Worm (Caenorhabditis elegans): Measurements from ENCODE around the gene str-168.

str-168 gene

ce11 chrIV:4917774-4918173 is 21.0 kb upstream of the str-168 start, which contains the start of gene str-158:
Gene str-158 (plus strand): TSS chrIV:4918074.
- TF ChIP-seq Y22D7AL.16 (tag; optimal IDR thresholded peaks at IDR 0.05) = no peak

ce11 chrIV:4930045-4930444 is 8.7 kb upstream of the str-168 start, which contains the start of gene Y9C9A.8:
Gene Y9C9A.8 (plus strand): TSS chrIV:4930345.
- no peak for TF ChIP-seq sdc-2 (tag; optimal IDR thresholded peaks at IDR 0.05)
- TF ChIP-seq fkh-10 (GFP tag; optimal IDR thresholded peaks at IDR 0.05) = no peak
- no peak for TF ChIP-seq dmd-4 (tag; optimal IDR thresholded peaks at IDR 0.05; ENCODE audit: borderline replicate concordance)
- TF ChIP-seq T23F11.4 (GFP tag; optimal IDR thresholded peaks at IDR 0.05) = no peak
- TF ChIP-seq ztf-16 (tag; optimal IDR thresholded peaks at IDR 0.05) = no peak
- no peak for TF ChIP-seq dve-1 (tag; optimal IDR thresholded peaks at IDR 0.05)
- TF ChIP-seq gmeb-2 (tag; optimal IDR thresholded peaks at IDR 0.05) = no peak
- no peak for TF ChIP-seq sox-2 (GFP tag; IDR thresholded peaks at IDR 0.05)
- no peak for TF ChIP-seq ceh-45 (GFP tag; IDR thresholded peaks at IDR 0.05)
- TF ChIP-seq ceh-2 (tag; optimal IDR thresholded peaks at IDR 0.05) = no peak
- TF ChIP-seq mec-3 (tag; optimal IDR thresholded peaks at IDR 0.05; ENCODE audit: borderline replicate concordance) = no peak
- no peak for TF ChIP-seq unc-3 (GFP tag; conservative IDR thresholded peaks at IDR 0.05)
- no peak for TF ChIP-seq unc-3 (tag; optimal IDR thresholded peaks at IDR 0.05)
- no peak for TF ChIP-seq hlh-15 (tag; optimal IDR thresholded peaks at IDR 0.05)
- no peak for TF ChIP-seq ref-2 (tag; optimal IDR thresholded peaks at IDR 0.05)
- no peak for TF ChIP-seq syd-9 (tag; optimal IDR thresholded peaks at IDR 0.05)
- TF ChIP-seq ceh-6 (GFP tag; optimal IDR thresholded peaks at IDR 0.05) = no peak
- TF ChIP-seq ttx-3 (tag; optimal IDR thresholded peaks at IDR 0.05) = no peak
- TF ChIP-seq pros-1 (tag; optimal IDR thresholded peaks at IDR 0.05) = no peak
- no peak for TF ChIP-seq ceh-30 (tag; optimal IDR thresholded peaks at IDR 0.05)

ce11 chrIV:4930754-4931322 is 7.9 kb upstream of the str-168 start:
- TF ChIP-seq elt-2 (tag; optimal IDR thresholded peaks at IDR 0.05) (peak; percentile 33), pat-9 (tag; optimal IDR thresholded peaks at IDR 0.05) (no peak)

- TF ChIP-seq unc-86 (tag; optimal IDR thresholded peaks at IDR 0.05) = no peak
- TF ChIP-seq ceh-48 (tag; optimal IDR thresholded peaks at IDR 0.05) = no peak
- TF ChIP-seq lin-11 (tag; optimal IDR thresholded peaks at IDR 0.05) = no peak
- no peak for TF ChIP-seq hlh-15 (tag; optimal IDR thresholded peaks at IDR 0.05)
- TF ChIP-seq ttx-3 (tag; optimal IDR thresholded peaks at IDR 0.05) = no peak
- no peak for TF ChIP-seq F13H6.1 (tag; optimal IDR thresholded peaks at IDR 0.05)
- TF ChIP-seq hlh-30 (tag; optimal IDR thresholded peaks at IDR 0.05; ENCODE audit: insufficient read depth) = no peak
- TF ChIP-seq fax-1 (tag; optimal IDR thresholded peaks at IDR 0.05) = no peak
- TF ChIP-seq C08G9.2 (tag; optimal IDR thresholded peaks at IDR 0.05) = no peak
Observed at ce11 chrIV:4934103-4934502, 4.7 kb upstream of the str-168 start, which contains the start of gene str-153. Gene str-153 (plus strand): TSS chrIV:4934403.

ce11 chrIV:4937647-4938046 is 1.1 kb upstream of the str-168 start, which contains the start of gene fbxa-86:
Gene fbxa-86 (minus strand): TSS chrIV:4938013.
- TF ChIP-seq eyg-1 (tag; optimal IDR thresholded peaks at IDR 0.05) (no peak), ztf-16 (tag; optimal IDR thresholded peaks at IDR 0.05) (no peak), tbx-7 (tag; optimal IDR thresholded peaks at IDR 0.05) (no peak), ets-4 (tag; optimal IDR thresholded peaks at IDR 0.05) (no peak), ceh-18 (tag; optimal IDR thresholded peaks at IDR 0.05) (no peak), pha-4 (tag; optimal IDR thresholded peaks at IDR 0.05) (no peak), odd-2 (tag; optimal IDR thresholded peaks at IDR 0.05) (no peak), ttx-3 (tag; optimal IDR thresholded peaks at IDR 0.05) (no peak)
